Worm (Caenorhabditis elegans) whole organism, L3 larva: ENCODE data around the gene Y32B12A.5.

Source experiments
- ZK546.5 ChIP-seq: sonication (generic microtip); optimal IDR thresholded peaks from 2 replicates; lab custom pipeline; 2017; ENCODE audit warnings: missing biosample characterization, missing genetic modification characterization
- aly-2 ChIP-seq: fragments of 150-350 bp; optimal IDR thresholded peaks from 2 replicates; lab custom pipeline; 2014; ENCODE audit warnings: missing biosample characterization, missing genetic modification characterization
- ama-1 ChIP-seq: fragments of 150-350 bp; optimal IDR thresholded peaks from 2 replicates; lab custom pipeline; 2018
- ceh-16 ChIP-seq: sonication (generic microtip); optimal IDR thresholded peaks from 2 replicates; lab custom pipeline; 2017; ENCODE audit warnings: missing biosample characterization, missing genetic modification characterization
- ceh-28 ChIP-seq: fragments of 150-350 bp; optimal IDR thresholded peaks from 2 replicates; lab custom pipeline; 2014; ENCODE audit warnings: missing biosample characterization, missing genetic modification reagents, missing genetic modification characterization
- daf-12 ChIP-seq: fragments of 150-350 bp; optimal IDR thresholded peaks from 2 replicates; lab custom pipeline; 2014; ENCODE audit warnings: missing biosample characterization, missing genetic modification reagents, missing genetic modification characterization
- egl-27 ChIP-seq: sonication (generic microtip); optimal IDR thresholded peaks from 4 replicates; lab custom pipeline; 2017; ENCODE audit warnings: missing biosample characterization, missing genetic modification reagents, missing genetic modification characterization
- elt-2 ChIP-seq: sonication (generic microtip); optimal IDR thresholded peaks from 2 replicates; lab custom pipeline; 2016; ENCODE audit warnings: missing genetic modification reagents, mild to moderate bottlenecking, missing genetic modification characterization, missing compliant biosample characterization
- eor-1 ChIP-seq, 2 experiments: fragments of 150-350 bp; optimal IDR thresholded peaks; 2 replicates each; lab custom pipeline; 2014 to 2018; ENCODE audit warnings: missing biosample characterization in 2 of 2, missing genetic modification characterization in 2 of 2
- fkh-10 ChIP-seq: sonication (generic microtip); optimal IDR thresholded peaks from 2 replicates; lab custom pipeline; 2017; ENCODE audit warnings: missing biosample characterization, missing genetic modification reagents, missing genetic modification characterization
- fos-1 ChIP-seq: fragments of 150-350 bp; optimal IDR thresholded peaks from 2 replicates; lab custom pipeline; 2014; ENCODE audit warnings: missing biosample characterization, missing genetic modification characterization
- hmg-11 ChIP-seq: sonication (generic microtip); optimal IDR thresholded peaks from 2 replicates; lab custom pipeline; 2016; ENCODE audit warnings: missing genetic modification characterization, missing compliant biosample characterization
- jun-1 ChIP-seq: fragments of 150-350 bp; optimal IDR thresholded peaks from 2 replicates; lab custom pipeline; 2014; ENCODE audit warnings: missing biosample characterization, missing genetic modification reagents, missing genetic modification characterization
- lin-15B ChIP-seq: fragments of 150-350 bp; optimal IDR thresholded peaks from 2 replicates; lab custom pipeline; 2014; ENCODE audit warnings: missing biosample characterization, missing genetic modification characterization
- mml-1 ChIP-seq: fragments of 150-350 bp; sonication (generic microtip); optimal IDR thresholded peaks from 3 replicates; lab custom pipeline; 2014; ENCODE audit warnings: missing biosample characterization, missing genetic modification characterization
- nfya-1 ChIP-seq: sonication (generic microtip); optimal IDR thresholded peaks from 2 replicates; lab custom pipeline; 2017; ENCODE audit warnings: missing genetic modification characterization, mild to moderate bottlenecking, missing compliant biosample characterization, antibody characterized with exemption, moderate library complexity; ENCODE audit not compliant: insufficient read depth
- nhr-11 ChIP-seq: fragments of 150-350 bp; optimal IDR thresholded peaks from 2 replicates; lab custom pipeline; 2014; ENCODE audit warnings: missing biosample characterization, missing genetic modification characterization
- nhr-23 ChIP-seq: fragments of 150-350 bp; optimal IDR thresholded peaks from 2 replicates; lab custom pipeline; 2014; ENCODE audit warnings: missing biosample characterization, missing genetic modification reagents, missing genetic modification characterization
- nhr-237 ChIP-seq: fragments of 150-350 bp; optimal IDR thresholded peaks from 2 replicates; lab custom pipeline; 2014; ENCODE audit warnings: missing biosample characterization, missing genetic modification characterization
- nhr-67 ChIP-seq: fragments of 150-350 bp; optimal IDR thresholded peaks from 2 replicates; lab custom pipeline; 2014; ENCODE audit warnings: missing biosample characterization, missing genetic modification characterization
- nhr-76 ChIP-seq: fragments of 150-350 bp; sonication (generic microtip); optimal IDR thresholded peaks from 5 replicates; lab custom pipeline; 2014; ENCODE audit warnings: missing biosample characterization, missing genetic modification characterization
- nhr-77 ChIP-seq: fragments of 150-350 bp; optimal IDR thresholded peaks from 2 replicates; lab custom pipeline; 2014; ENCODE audit warnings: missing biosample characterization, missing genetic modification characterization
- pha-4 ChIP-seq: fragments of 150-350 bp; optimal IDR thresholded peaks from 2 replicates; lab custom pipeline; 2014; ENCODE audit warnings: missing biosample characterization, missing genetic modification reagents, missing genetic modification characterization
- pqm-1 ChIP-seq: fragments of 150-350 bp; optimal IDR thresholded peaks from 2 replicates; lab custom pipeline; 2017; ENCODE audit warnings: missing biosample characterization, missing genetic modification characterization, inconsistent platforms
- sea-2 ChIP-seq: fragments of 150-350 bp; sonication (generic microtip); optimal IDR thresholded peaks from 4 replicates; lab custom pipeline; 2014; ENCODE audit warnings: missing biosample characterization, missing genetic modification reagents, missing genetic modification characterization
- skn-1 ChIP-seq: fragments of 150-350 bp; optimal IDR thresholded peaks from 2 replicates; lab custom pipeline; 2014; ENCODE audit warnings: missing biosample characterization, missing genetic modification characterization
- snpc-4 ChIP-seq: fragments of 150-350 bp; optimal IDR thresholded peaks from 2 replicates; lab custom pipeline; 2014; ENCODE audit warnings: missing biosample characterization, missing genetic modification characterization
- tbx-2 ChIP-seq: sonication (generic microtip); optimal IDR thresholded peaks from 2 replicates; lab custom pipeline; 2016; ENCODE audit warnings: mild to moderate bottlenecking, missing genetic modification characterization, missing compliant biosample characterization
- unc-39 ChIP-seq: sonication (generic microtip); optimal IDR thresholded peaks from 4 replicates; lab custom pipeline; 2017; ENCODE audit warnings: missing biosample characterization, missing genetic modification characterization
- unc-62 ChIP-seq: fragments of 150-350 bp; sonication (generic microtip); optimal IDR thresholded peaks from 4 replicates; lab custom pipeline; 2014; ENCODE audit warnings: missing biosample characterization, missing genetic modification reagents, missing genetic modification characterization
- zag-1 ChIP-seq: fragments of 150-350 bp; optimal IDR thresholded peaks from 2 replicates; lab custom pipeline; 2014; ENCODE audit warnings: missing biosample characterization, missing genetic modification characterization
- ztf-11 ChIP-seq: fragments of 150-350 bp; optimal IDR thresholded peaks from 2 replicates; lab custom pipeline; 2014; ENCODE audit warnings: missing biosample characterization, missing genetic modification characterization
- ztf-4 ChIP-seq: fragments of 150-350 bp; optimal IDR thresholded peaks from 2 replicates; lab custom pipeline; 2014; ENCODE audit warnings: missing biosample characterization, missing genetic modification characterization

Gene Y32B12A.5

DNA sequence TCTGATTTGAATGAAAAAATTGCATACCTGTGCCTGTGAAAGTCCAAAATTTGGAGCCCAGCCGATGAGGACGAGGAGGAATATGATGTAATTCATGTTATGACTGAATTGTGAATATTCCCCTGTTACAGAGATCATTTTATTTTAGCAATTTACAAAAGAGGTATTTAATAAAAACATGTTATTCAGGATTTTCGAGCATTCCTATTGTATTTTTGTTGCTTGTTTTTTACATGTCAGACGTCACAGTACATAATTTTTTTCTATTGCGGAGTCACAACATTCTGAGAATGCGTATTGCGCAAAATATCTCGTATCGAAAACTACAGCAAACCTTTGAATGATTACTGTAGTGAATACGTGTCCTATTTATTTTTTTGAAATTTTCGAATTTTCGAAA is 15.8 kb upstream of the Y32B12A.5 start, which contains the start of gene F36D3.14:
F36D3.14 (minus strand) TSS at position 101 of the 400 bp plus-strand sequence.
- TF ChIP-seq nhr-23 (tag; lab: Kevin White, UChicago): no peak
- TF ChIP-seq fos-1 (tag; lab: Kevin White, UChicago): no peak
- TF ChIP-seq skn-1 (tag; lab: Kevin White, UChicago): no peak
- no peak for TF ChIP-seq snpc-4 (tag; lab: Kevin White, UChicago)
- TF ChIP-seq, all 47 proteins: peak for 0

DNA sequence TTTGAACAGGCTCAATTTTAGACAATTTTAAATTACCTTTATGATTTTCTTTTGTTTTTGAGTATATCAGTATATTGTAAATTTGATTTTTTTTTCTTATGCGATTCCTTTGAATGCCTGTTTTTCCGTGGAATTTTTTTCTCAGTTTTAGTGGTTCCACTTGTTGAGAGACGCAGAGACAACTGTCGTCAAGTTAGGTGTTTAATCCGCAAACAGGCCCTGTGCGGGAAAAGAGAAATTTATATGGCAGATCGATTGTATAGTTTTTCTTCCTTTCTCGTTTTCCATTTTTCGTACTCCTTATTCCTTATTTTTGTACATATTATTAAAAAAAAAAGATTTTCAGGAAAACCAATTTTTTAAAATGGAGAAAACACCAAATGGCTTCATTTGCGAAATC is 11.6 kb upstream of the Y32B12A.5 start, which contains the start of gene F36D3.1:
F36D3.1 (plus strand) TSS at position 347 of the 400 bp plus-strand sequence.
- TF ChIP-seq snpc-4 (tag; lab: Kevin White, UChicago) (peak; percentile 70), skn-1 (tag; lab: Kevin White, UChicago) (peak; percentile 15), nhr-77 (tag; lab: Kevin White, UChicago) (no peak), ama-1 (no peak), nhr-237 (tag; lab: Kevin White, UChicago) (no peak), lin-15B (tag; lab: Kevin White, UChicago) (peak; percentile 64), nfya-1 (peak; percentile 70), ceh-28 (tag; lab: Kevin White, UChicago) (peak; percentile 36), elt-2 (peak; percentile 19), pha-4 (tag; lab: Kevin White, UChicago) (peak; percentile 58), egl-27 (no peak), hmg-11 (tag; lab: Kevin White, UChicago) (peak; percentile 22), mml-1 (tag; lab: Kevin White, UChicago) (no peak), jun-1 (tag; lab: Kevin White, UChicago) (no peak)

DNA sequence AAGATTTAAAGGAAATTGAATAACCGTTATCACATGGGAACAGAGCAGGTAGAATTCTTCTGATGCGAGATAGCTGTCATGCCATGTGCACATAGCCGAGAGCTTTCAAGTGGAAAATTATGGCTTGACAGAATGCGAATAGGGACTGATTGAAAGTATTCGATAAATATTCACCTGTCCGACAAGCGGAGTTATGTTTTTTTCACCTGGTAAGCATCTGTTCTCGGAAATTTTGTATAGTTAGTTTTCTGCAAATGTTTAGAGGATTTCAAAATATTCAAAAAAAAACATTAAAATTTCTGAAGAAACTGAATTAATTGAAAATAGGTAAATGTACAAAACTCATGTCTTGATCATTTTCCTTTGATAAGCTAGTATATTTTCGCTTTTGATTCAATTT is 10.1 kb upstream of the Y32B12A.5 start, which contains the start of gene srh-136:
srh-136 (minus strand) TSS at position 93 of the 400 bp plus-strand sequence.
- TF ChIP-seq mml-1 (tag; lab: Kevin White, UChicago) (no peak), skn-1 (tag; lab: Kevin White, UChicago) (no peak), hmg-11 (tag; lab: Kevin White, UChicago) (no peak), ztf-11 (no peak), unc-62 (no peak), ceh-28 (tag; lab: Kevin White, UChicago) (no peak), pqm-1 (no peak)

DNA sequence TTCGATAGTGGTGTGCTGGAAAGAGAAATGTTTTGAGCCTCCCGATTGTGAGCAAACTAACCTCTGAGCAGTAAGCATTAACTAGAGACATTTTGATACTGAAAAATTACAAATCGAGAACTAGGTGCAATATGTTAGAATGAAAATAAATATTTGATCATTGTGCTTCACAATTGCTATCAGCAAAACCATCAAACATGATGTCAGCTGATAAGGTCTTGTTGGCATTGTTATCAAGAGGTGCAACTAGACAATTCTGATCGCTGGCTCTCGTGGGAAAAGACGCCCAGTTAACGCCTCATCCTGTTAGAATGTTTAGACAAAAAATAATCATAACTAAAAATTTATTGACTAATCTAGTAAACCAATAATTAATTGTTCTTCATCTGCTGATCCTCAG is 7.0 kb upstream of the Y32B12A.5 start, which contains the start of gene comt-2:
comt-2 (minus strand) TSS at position 131 of the 400 bp plus-strand sequence.
- no peak for TF ChIP-seq sea-2 (GFP tag; lab: Kevin White, UChicago)
- no peak for TF ChIP-seq eor-1 (tag; optimal IDR thresholded peaks at IDR 0.05; lab: Kevin White, UChicago)
- TF ChIP-seq nhr-67 (tag; lab: Kevin White, UChicago): no peak
- TF ChIP-seq mml-1 (tag; lab: Kevin White, UChicago): no peak
- TF ChIP-seq hmg-11 (tag; lab: Kevin White, UChicago): no peak
- TF ChIP-seq pqm-1: peak; percentile 63
- no peak for TF ChIP-seq ztf-4 (tag; lab: Kevin White, UChicago)
- TF ChIP-seq daf-12 (tag; lab: Kevin White, UChicago): no peak
- TF ChIP-seq elt-2: peak; percentile 88
- no peak for TF ChIP-seq nhr-23 (tag; lab: Kevin White, UChicago)
- no peak for TF ChIP-seq aly-2 (tag; lab: Kevin White, UChicago)
- no peak for TF ChIP-seq ZK546.5 (tag; lab: Kevin White, UChicago)

DNA sequence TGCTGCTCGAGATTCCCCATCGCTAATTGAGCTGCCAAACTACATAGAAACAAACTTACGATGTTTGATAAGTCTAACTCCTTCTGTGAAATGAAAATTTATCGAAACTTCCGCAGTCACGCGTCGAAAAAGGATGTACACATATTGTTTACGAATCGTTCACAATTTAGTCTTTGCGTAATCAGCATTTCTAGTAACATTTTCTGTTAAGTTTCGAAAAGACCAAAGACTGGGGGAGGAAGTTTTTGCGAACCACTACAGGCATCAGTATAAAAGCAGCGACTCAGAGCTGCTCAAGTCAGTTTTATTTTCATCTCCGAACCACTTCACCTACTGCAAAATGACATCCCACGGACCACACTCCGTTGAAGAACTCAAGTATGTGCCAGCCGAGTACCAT is 798 bp upstream of the Y32B12A.5 start, which contains the start of gene sqst-4:
sqst-4 (plus strand) TSS at position 301 of the 400 bp plus-strand sequence.
- TF ChIP-seq snpc-4 (tag; lab: Kevin White, UChicago): no peak
- no peak for TF ChIP-seq unc-62
- TF ChIP-seq pha-4 (tag; lab: Kevin White, UChicago): no peak
- no peak for TF ChIP-seq nhr-67 (tag; lab: Kevin White, UChicago)
- TF ChIP-seq nhr-23 (tag; lab: Kevin White, UChicago): no peak
- no peak for TF ChIP-seq tbx-2 (tag; lab: Kevin White, UChicago)
- TF ChIP-seq jun-1 (tag; lab: Kevin White, UChicago): no peak
- TF ChIP-seq zag-1: no peak
- no peak for TF ChIP-seq ceh-16 (tag; lab: Kevin White, UChicago)
- no peak for TF ChIP-seq daf-12 (tag; lab: Kevin White, UChicago)
- TF ChIP-seq, all 47 proteins: peak for 0

DNA sequence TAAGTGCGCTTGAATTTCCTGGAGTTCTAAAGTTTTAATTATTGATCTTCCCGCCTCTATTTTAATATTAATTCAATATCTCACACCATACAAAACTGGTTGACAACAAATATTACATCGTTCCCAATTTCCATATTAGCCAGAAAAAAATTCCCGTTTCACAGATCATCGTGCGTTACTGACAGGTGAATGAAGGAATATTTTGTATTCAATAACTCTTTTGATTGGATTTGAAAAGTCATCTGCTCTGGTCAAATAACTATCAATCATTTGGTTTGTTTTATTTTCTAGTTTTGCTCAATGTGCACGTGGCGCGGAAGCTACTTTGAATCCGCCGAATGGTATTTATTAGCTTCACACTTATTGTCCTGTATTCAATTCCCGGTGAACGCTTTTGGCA is 3.7 kb downstream of the Y32B12A.5 start, which contains the start of gene srh-139:
srh-139 (plus strand) TSS at position 301 of the 400 bp plus-strand sequence.
- no peak for TF ChIP-seq nhr-11 (tag; lab: Kevin White, UChicago)
- no peak for TF ChIP-seq nhr-76 (tag; lab: Kevin White, UChicago)
- TF ChIP-seq lin-15B (tag; lab: Kevin White, UChicago): no peak
- no peak for TF ChIP-seq fkh-10 (GFP tag; lab: Kevin White, UChicago)
- no peak for TF ChIP-seq unc-39
- no peak for TF ChIP-seq ceh-16 (tag; lab: Kevin White, UChicago)
